Worm (Caenorhabditis elegans): ENCODE measurements around the gene skpo-2.

The skpo-2 gene

ce11 chrII:3445285-3445806 lies 9.0 kb upstream of the skpo-2 start, which contains the start of the genes C16C8.5 and C16C8.16:
C16C8.5 (minus strand) TSS chrII:3445385.
C16C8.16 (plus strand) TSS chrII:3445756.
- TF ChIP-seq nhr-12 (tag; optimal IDR thresholded peaks at IDR 0.05) (no peak), elt-1 (tag; optimal IDR thresholded peaks at IDR 0.05; ENCODE audit: borderline replicate concordance, insufficient read depth) (no peak), unc-120 (tag; optimal IDR thresholded peaks at IDR 0.05; ENCODE audit: poor library complexity, severe bottlenecking) (no peak), elt-3 (tag; optimal IDR thresholded peaks at IDR 0.05) (no peak), unc-62 (GFP tag; optimal IDR thresholded peaks at IDR 0.05) (no peak), lsy-2 (tag; optimal IDR thresholded peaks at IDR 0.05) (no peak), ceh-43 (GFP tag; optimal IDR thresholded peaks at IDR 0.05) (no peak), ces-1 (GFP tag; optimal IDR thresholded peaks at IDR 0.05) (no peak), ham-2 (GFP tag; optimal IDR thresholded peaks at IDR 0.05) (no peak), ceh-83 (GFP tag; optimal IDR thresholded peaks at IDR 0.05) (no peak), nhr-76 (tag; optimal IDR thresholded peaks at IDR 0.05) (no peak), zip-8 (tag; optimal IDR thresholded peaks at IDR 0.05) (no peak), nhr-237 (tag; optimal IDR thresholded peaks at IDR 0.05) (no peak), lin-32 (GFP tag; optimal IDR thresholded peaks at IDR 0.05) (no peak), sptf-1 (tag; optimal IDR thresholded peaks at IDR 0.05) (no peak), flh-1 (GFP tag; optimal IDR thresholded peaks at IDR 0.05) (no peak), hlh-1 (tag; optimal IDR thresholded peaks at IDR 0.05) (no peak), bed-3 (GFP tag; optimal IDR thresholded peaks at IDR 0.05) (no peak), lin-13 (tag; optimal IDR thresholded peaks at IDR 0.05) (no peak)

DNA sequence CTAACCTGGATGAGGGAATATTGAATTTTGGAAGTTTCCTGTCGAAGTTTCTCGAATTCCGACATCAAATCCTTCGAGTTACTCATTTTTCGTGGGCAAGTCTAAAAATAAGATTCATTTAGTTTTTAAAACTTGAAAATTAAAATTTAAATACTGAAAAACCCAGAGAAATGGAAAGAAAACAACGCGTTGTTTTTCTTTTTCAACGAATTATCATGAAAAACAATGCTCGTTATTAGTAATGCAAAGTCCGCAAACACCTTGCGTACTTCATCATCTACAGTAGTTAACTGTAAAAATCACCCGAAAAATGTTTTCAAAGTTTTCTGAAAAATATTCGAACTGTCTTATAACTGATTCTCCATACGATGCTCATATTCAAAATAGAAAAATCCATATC lies 8.0 kb upstream of the skpo-2 start, which contains the start of gene C16C8.4:
Gene C16C8.4, minus strand, starts transcription at position 101 of the 400 bp plus-strand sequence.
- no peak for TF ChIP-seq pha-4 (tag; optimal IDR thresholded peaks at IDR 0.05)

- TF ChIP-seq nhr-237 (tag; optimal IDR thresholded peaks at IDR 0.05): no peak
- no peak for TF ChIP-seq nhr-2 (tag; optimal IDR thresholded peaks at IDR 0.05)
These were observed 6.8 kb upstream of the skpo-2 start, which contains the start of gene C16C8.22 for ce11 chrII:3443154-3443553. C16C8.22 (minus strand) TSS chrII:3443254.

DNA sequence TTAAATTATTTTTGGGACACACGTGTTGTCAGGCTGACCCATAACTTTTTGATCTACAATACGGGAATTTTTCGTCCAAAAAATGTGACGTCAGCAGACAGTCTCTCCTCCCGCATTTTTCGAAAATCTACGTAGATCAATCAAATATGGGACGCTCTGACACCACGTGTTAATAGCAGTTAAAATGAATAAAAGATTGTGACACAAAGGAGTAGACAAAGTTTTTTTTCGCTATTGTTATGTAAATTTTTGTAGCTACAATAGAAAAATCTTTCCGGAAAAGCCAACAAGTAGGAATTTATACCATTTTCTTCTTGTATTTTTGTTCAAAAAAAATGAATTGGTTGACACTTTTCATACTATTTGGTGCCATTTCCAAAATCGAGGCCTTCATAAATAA lies 5.1 kb upstream of the skpo-2 start, which contains the start of gene C16C8.27:
Gene C16C8.27, plus strand, starts transcription at position 301 of the 400 bp plus-strand sequence.
- TF ChIP-seq sptf-1 (tag; optimal IDR thresholded peaks at IDR 0.05) (no peak), ces-1 (GFP tag; optimal IDR thresholded peaks at IDR 0.05) (no peak), hlh-1 (tag; optimal IDR thresholded peaks at IDR 0.05) (no peak), sem-2 (GFP tag; optimal IDR thresholded peaks at IDR 0.05) (no peak), lsy-2 (tag; optimal IDR thresholded peaks at IDR 0.05) (no peak), bed-3 (GFP tag; optimal IDR thresholded peaks at IDR 0.05) (no peak), lin-13 (tag; optimal IDR thresholded peaks at IDR 0.05) (no peak), mab-5 (tag; optimal IDR thresholded peaks at IDR 0.05) (no peak), drap-1 (GFP tag; optimal IDR thresholded peaks at IDR 0.05) (no peak), elt-1 (tag; optimal IDR thresholded peaks at IDR 0.05; ENCODE audit: borderline replicate concordance, insufficient read depth) (no peak), unc-39 (tag; optimal IDR thresholded peaks at IDR 0.05) (no peak), unc-62 (GFP tag; optimal IDR thresholded peaks at IDR 0.05) (no peak), nhr-28 (tag; optimal IDR thresholded peaks at IDR 0.05) (no peak)

DNA sequence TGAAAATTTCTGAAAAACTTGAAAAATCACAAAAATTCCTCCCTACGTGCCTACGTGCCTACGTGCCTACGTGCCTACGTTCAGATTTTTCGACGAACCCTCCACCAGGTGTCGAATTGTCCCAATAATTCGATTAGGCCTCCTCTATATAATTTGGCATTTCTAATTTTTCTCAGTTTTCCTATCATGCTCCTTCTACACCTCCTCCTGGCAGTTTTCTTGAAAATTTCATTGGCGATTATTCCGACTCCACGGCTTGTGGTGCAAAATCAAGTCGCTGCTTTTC lies 4.3 kb upstream of the skpo-2 start, which contains the start of gene C16C8.17:
Gene C16C8.17, plus strand, starts transcription at position 187 of the 286 bp plus-strand sequence.
- no peak for TF ChIP-seq ham-2 (GFP tag; optimal IDR thresholded peaks at IDR 0.05)
- no peak for TF ChIP-seq cnd-1 (tag; optimal IDR thresholded peaks at IDR 0.05)
- TF ChIP-seq mls-2 (tag; optimal IDR thresholded peaks at IDR 0.05): no peak
- no peak for TF ChIP-seq sptf-1 (tag; optimal IDR thresholded peaks at IDR 0.05)
- no peak for TF ChIP-seq blmp-1 (tag; optimal IDR thresholded peaks at IDR 0.05)
- TF ChIP-seq drap-1 (GFP tag; optimal IDR thresholded peaks at IDR 0.05): no peak
- TF ChIP-seq nhr-237 (tag; optimal IDR thresholded peaks at IDR 0.05): no peak
- no peak for TF ChIP-seq ztf-11 (tag; optimal IDR thresholded peaks at IDR 0.05)
- TF ChIP-seq tbx-8 (GFP tag; optimal IDR thresholded peaks at IDR 0.05): no peak
- no peak for TF ChIP-seq elt-3 (tag; optimal IDR thresholded peaks at IDR 0.05)

Measured in whole organism, mixed stage, embryonic.